Worm (Caenorhabditis elegans): ENCODE results near the gene C34D4.10.

C34D4.10 gene

DNA sequence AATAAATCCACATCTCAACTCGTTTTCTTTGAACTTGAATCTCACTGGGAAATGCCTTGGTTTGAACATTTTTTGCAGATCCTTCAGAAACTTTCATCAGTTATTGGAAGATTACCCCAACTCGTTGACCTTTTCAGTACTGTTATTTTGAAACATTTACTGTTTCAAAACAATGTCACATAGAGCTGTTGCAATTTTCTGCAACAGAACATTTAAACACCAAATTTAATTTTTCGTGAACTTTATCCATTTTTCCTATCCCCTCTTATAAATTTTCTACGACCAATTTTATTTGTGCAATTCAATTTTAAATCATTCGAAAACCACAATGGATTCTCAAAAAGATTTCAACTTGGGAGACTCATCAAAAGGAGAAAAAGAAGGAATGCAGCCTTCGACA is 13.3 kb downstream of the C34D4.10 start, which contains the start of gene ZC477.2:
Gene ZC477.2, plus strand, starts transcription at position 301 of the 400 bp plus-strand sequence.
- no peak for TF ChIP-seq klf-2 (GFP tag; conservative IDR thresholded peaks at IDR 0.05)
- no peak for TF ChIP-seq med-1 (GFP tag; optimal IDR thresholded peaks at IDR 0.05; ENCODE audit: insufficient read depth)
- TF ChIP-seq flt-1 (GFP tag; IDR thresholded peaks at IDR 0.05), result no peak
- TF ChIP-seq cog-1 (tag; optimal IDR thresholded peaks at IDR 0.05), result no peak
- no peak for TF ChIP-seq ztf-29 (GFP tag; IDR thresholded peaks at IDR 0.05)
- no peak for TF ChIP-seq ref-1 (GFP tag; conservative IDR thresholded peaks at IDR 0.05)
- no peak for TF ChIP-seq ztf-23 (GFP tag; IDR thresholded peaks at IDR 0.05)
- no peak for TF ChIP-seq tab-1 (GFP tag; IDR thresholded peaks at IDR 0.05)
- no peak for TF ChIP-seq T22C8.4 (GFP tag; IDR thresholded peaks at IDR 0.05)

DNA sequence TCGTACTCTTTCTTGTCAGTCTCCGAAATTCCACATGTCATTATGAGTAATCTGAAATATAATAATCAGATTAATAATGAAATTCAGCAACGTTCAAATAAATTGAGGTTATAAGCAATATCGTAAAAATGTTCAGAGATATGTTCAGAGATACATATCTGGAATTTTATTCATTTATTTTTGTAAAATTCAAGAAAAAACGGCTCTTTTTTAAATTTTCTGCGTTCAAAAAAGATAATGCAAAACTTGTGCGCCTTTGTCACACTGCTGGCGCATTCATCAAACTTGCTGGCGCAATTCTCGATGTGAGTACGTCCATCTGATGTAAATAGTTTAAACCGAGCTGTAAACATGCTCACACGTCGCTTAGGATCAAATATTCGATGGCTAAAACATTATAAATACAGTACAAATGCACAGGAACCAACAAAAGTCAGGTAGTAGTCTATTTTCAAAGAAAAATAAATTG is 18.0 kb downstream of the C34D4.10 start, which contains the start of the genes rde-8 and ZC477.3:
Gene rde-8, minus strand, starts transcription at position 51 of the 469 bp plus-strand sequence.
Gene ZC477.3, plus strand, starts transcription at position 282 of the 469 bp plus-strand sequence.
- no peak for TF ChIP-seq ztf-29 (GFP tag; IDR thresholded peaks at IDR 0.05)
- TF ChIP-seq T22C8.4 (GFP tag; IDR thresholded peaks at IDR 0.05), result 0 out of 2 replicates have a peak, but pooled peaks have one; percentile 12

DNA sequence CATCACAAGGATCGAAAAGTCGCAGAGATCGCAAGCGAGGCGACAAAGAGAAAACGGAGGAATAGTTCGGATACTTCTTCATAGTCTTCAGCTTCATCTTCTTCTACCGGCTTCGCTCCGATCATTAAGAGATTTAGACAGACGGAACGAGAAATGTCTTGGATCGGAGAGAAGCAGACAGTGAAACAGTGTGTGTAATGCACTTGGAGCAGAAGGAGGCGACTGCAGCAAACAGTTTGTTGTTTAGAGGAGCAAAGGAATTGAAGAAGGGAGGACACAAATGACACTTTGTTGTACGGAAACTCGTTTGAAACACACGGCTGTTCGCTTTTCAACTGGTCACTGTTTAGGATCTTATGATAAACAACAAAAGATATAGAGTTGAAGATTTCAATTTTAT is 21.8 kb downstream of the C34D4.10 start:
- peak; percentile 29 for TF ChIP-seq cog-1 (tag; optimal IDR thresholded peaks at IDR 0.05)
- no peak for TF ChIP-seq ztf-29 (GFP tag; IDR thresholded peaks at IDR 0.05)

DNA sequence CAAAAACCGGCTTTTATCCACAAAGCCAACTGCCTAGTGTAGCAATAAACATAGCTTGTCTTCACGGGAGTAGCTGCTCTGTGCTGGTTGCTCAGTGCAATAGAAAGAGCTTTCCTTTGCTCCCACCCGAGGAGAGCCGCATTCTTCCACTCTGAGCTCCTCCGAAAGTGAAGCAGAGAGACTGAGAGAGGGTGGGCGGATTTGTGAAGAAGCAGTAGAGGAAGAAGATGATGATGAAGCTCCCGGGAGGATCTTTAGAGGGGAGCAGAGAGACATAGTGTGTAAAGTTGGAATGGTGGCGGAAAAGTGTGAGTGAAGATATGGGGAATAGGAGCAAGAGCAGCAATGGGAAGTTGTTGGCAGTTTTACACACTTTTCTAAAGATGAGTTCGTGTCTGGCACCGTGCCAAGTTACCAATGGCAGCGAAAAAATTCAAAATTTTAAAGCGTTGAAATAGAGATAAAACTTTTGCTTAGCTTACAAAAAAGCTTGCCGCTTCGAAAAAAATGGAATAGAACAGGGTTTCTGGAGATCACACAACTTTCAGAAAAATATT is 22.6 kb downstream of the C34D4.10 start, which contains the start of gene ZC477.4:
Gene ZC477.4, minus strand, starts transcription at position 276 of the 557 bp plus-strand sequence.
- no peak for TF ChIP-seq ref-1 (GFP tag; conservative IDR thresholded peaks at IDR 0.05)
- TF ChIP-seq klf-2 (GFP tag; conservative IDR thresholded peaks at IDR 0.05), result no peak
- TF ChIP-seq flt-1 (GFP tag; IDR thresholded peaks at IDR 0.05), result no peak
- TF ChIP-seq ztf-23 (GFP tag; IDR thresholded peaks at IDR 0.05), result no peak
- no peak for TF ChIP-seq med-1 (GFP tag; optimal IDR thresholded peaks at IDR 0.05; ENCODE audit: insufficient read depth)
- TF ChIP-seq cog-1 (tag; optimal IDR thresholded peaks at IDR 0.05), result no peak
- no peak for TF ChIP-seq ztf-29 (GFP tag; IDR thresholded peaks at IDR 0.05)
- TF ChIP-seq T22C8.4 (GFP tag; IDR thresholded peaks at IDR 0.05), result no peak
- no peak for TF ChIP-seq tab-1 (GFP tag; IDR thresholded peaks at IDR 0.05)

DNA sequence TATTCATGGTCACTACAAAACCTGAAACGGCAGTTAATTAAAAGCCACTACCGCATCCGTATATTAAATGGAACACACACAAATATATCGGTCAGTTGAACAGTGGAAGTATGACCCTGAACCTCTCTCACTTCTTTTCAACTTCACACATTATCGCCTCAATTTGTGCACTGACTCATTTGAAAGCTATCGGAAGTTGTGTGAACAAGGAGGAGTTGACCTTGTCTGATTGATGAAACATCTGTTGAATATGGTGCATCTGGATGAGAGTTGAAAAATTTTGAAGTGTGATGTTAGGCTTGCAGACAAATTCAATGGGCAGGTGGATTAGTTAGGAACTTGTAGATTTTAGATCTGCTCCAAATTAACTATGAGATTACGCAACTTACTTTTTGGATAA is 23.8 kb downstream of the C34D4.10 start:
- no peak for TF ChIP-seq cog-1 (tag; optimal IDR thresholded peaks at IDR 0.05)
- TF ChIP-seq ref-1 (GFP tag; conservative IDR thresholded peaks at IDR 0.05), result no peak
- TF ChIP-seq ztf-23 (GFP tag; IDR thresholded peaks at IDR 0.05), result no peak
- no peak for TF ChIP-seq flt-1 (GFP tag; IDR thresholded peaks at IDR 0.05)
- TF ChIP-seq T22C8.4 (GFP tag; IDR thresholded peaks at IDR 0.05), result no peak
- no peak for TF ChIP-seq med-1 (GFP tag; optimal IDR thresholded peaks at IDR 0.05; ENCODE audit: insufficient read depth)
- no peak for TF ChIP-seq tab-1 (GFP tag; IDR thresholded peaks at IDR 0.05)
- no peak for TF ChIP-seq klf-2 (GFP tag; conservative IDR thresholded peaks at IDR 0.05)
- TF ChIP-seq ztf-29 (GFP tag; IDR thresholded peaks at IDR 0.05), result no peak

DNA sequence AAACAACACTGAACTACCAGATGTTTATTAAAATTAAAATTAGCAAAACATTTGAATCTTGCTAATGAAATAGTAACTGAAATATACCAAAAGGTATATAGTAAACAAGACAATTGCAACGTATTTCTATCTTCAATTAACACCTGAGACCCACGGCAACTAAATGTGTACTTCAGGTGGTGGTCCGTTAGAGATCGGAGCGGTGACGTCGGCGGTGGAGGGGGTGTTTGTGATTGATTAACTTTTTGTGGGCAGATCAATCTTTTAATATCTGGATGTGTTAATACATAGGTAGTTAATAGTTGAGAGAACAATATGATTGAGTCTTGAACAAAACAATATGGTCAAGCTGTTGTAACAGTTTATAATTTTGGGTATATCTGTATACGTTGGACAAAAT is 25.1 kb downstream of the C34D4.10 start:
- no peak for TF ChIP-seq ztf-29 (GFP tag; IDR thresholded peaks at IDR 0.05)
- TF ChIP-seq cog-1 (tag; optimal IDR thresholded peaks at IDR 0.05), result no peak
- no peak for TF ChIP-seq med-1 (GFP tag; optimal IDR thresholded peaks at IDR 0.05; ENCODE audit: insufficient read depth)

ce11 chrIV:7095396-7095964 is 25.7 kb downstream of the C34D4.10 start:
- no peak for TF ChIP-seq ref-1 (GFP tag; conservative IDR thresholded peaks at IDR 0.05)
- TF ChIP-seq cog-1 (tag; optimal IDR thresholded peaks at IDR 0.05), result no peak
- no peak for TF ChIP-seq ztf-29 (GFP tag; IDR thresholded peaks at IDR 0.05)
- no peak for TF ChIP-seq T22C8.4 (GFP tag; IDR thresholded peaks at IDR 0.05)
- TF ChIP-seq med-1 (GFP tag; optimal IDR thresholded peaks at IDR 0.05; ENCODE audit: insufficient read depth), result no peak
- no peak for TF ChIP-seq flt-1 (GFP tag; IDR thresholded peaks at IDR 0.05)
- TF ChIP-seq tab-1 (GFP tag; IDR thresholded peaks at IDR 0.05), result no peak
- no peak for TF ChIP-seq ztf-23 (GFP tag; IDR thresholded peaks at IDR 0.05)
- no peak for TF ChIP-seq klf-2 (GFP tag; conservative IDR thresholded peaks at IDR 0.05)

DNA sequence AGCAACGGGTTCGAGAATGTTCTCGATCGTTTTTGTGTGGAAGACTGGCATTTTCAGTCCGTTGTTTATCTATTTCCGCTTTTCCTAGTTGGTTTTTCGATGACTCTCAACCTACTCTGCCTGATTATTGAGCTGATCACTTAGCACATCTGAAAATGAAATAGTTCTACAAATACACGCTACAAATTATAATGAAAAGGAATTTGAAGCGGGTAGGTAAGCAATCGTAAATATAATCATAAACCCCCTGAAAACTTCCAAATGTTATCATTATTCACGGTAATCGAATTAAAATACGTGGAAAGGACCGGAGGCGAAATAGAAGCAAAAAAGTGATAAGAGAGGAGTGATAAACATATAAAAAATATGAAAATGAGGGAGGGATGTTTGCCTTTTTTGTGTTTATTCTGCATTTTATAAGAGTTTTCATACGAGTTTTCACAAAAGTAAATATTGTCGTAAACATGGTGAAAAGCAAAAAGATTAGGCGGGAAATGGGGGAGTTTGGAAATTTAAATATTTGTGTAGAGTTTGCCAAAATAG is 26.9 kb downstream of the C34D4.10 start, which contains the start of gene deb-1:
Gene deb-1, minus strand, starts transcription at position 51 of the 543 bp plus-strand sequence.
- no peak for TF ChIP-seq flt-1 (GFP tag; IDR thresholded peaks at IDR 0.05)
- TF ChIP-seq cog-1 (tag; optimal IDR thresholded peaks at IDR 0.05), result no peak
- TF ChIP-seq ztf-29 (GFP tag; IDR thresholded peaks at IDR 0.05), result no peak
- TF ChIP-seq ztf-23 (GFP tag; IDR thresholded peaks at IDR 0.05), result no peak
- no peak for TF ChIP-seq ref-1 (GFP tag; conservative IDR thresholded peaks at IDR 0.05)
- no peak for TF ChIP-seq T22C8.4 (GFP tag; IDR thresholded peaks at IDR 0.05)
- no peak for TF ChIP-seq klf-2 (GFP tag; conservative IDR thresholded peaks at IDR 0.05)
- TF ChIP-seq med-1 (GFP tag; optimal IDR thresholded peaks at IDR 0.05; ENCODE audit: insufficient read depth), result no peak
- TF ChIP-seq tab-1 (GFP tag; IDR thresholded peaks at IDR 0.05), result no peak

DNA sequence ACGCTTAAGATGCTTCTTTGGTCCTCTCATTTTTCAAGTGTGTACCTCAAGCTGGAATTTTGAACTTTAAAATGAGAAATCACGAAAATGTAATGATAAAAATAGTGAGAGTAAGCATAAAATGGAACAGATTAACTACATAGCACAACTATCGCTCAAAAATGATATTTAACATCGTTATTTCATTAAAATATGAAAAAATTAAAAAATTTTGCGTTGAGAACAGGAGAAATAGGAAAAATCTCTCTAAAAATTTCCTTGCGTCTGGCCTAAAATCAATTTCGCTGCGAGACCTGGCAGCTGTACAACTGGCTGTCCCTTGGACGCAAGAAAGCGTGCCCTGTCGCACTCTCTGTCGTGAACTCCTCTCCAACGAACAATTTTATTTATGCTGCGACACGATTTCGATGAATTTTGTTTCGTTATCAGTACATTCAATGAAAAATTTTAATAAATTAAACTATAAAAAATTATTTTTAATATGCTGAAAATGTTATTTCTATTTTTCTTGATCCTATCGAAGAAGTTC is 36.5 kb downstream of the C34D4.10 start, which contains the start of gene rps-4:
Gene rps-4, minus strand, starts transcription at position 51 of the 529 bp plus-strand sequence.
- TF ChIP-seq T22C8.4 (GFP tag; IDR thresholded peaks at IDR 0.05) (no peak), cog-1 (tag; optimal IDR thresholded peaks at IDR 0.05) (peak; percentile 61), flt-1 (GFP tag; IDR thresholded peaks at IDR 0.05) (peak; percentile 83)

- no peak for TF ChIP-seq ref-1 (GFP tag; conservative IDR thresholded peaks at IDR 0.05)
- TF ChIP-seq ztf-29 (GFP tag; IDR thresholded peaks at IDR 0.05), result no peak
- TF ChIP-seq cog-1 (tag; optimal IDR thresholded peaks at IDR 0.05), result no peak
- no peak for TF ChIP-seq med-1 (GFP tag; optimal IDR thresholded peaks at IDR 0.05; ENCODE audit: insufficient read depth)
- no peak for TF ChIP-seq flt-1 (GFP tag; IDR thresholded peaks at IDR 0.05)
- TF ChIP-seq ztf-23 (GFP tag; IDR thresholded peaks at IDR 0.05), result no peak
- TF ChIP-seq T22C8.4 (GFP tag; IDR thresholded peaks at IDR 0.05), result no peak
- TF ChIP-seq klf-2 (GFP tag; conservative IDR thresholded peaks at IDR 0.05), result no peak
- no peak for TF ChIP-seq tab-1 (GFP tag; IDR thresholded peaks at IDR 0.05)
These were observed 37.2 kb downstream of the C34D4.10 start for ce11 chrIV:7083976-7084375.
